Fruit fly (Drosophila melanogaster): ENCODE measurements around the gene BckdhA.

DNA sequence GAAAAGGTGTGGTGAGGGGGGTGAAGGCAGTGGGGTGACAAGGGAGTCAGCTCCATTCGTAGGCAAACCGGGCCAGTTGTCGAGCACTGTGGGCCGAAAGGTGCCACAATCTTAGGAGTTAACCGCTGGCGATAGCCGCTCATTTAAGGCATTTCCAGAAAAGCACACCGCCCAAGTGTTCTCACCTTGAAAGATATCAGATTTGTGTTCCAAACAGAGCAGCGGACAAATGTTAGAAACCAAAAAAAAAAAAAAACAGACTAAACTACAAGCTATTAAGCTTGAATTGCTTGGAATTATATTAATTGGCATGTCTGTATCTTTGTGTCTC lies 38.6 kb downstream of the BckdhA start:
- no peak for TF ChIP-seq pad (GFP tag; optimal IDR thresholded peaks at IDR 0.05)
- no peak for TF ChIP-seq CG12768 (GFP tag; optimal IDR thresholded peaks at IDR 0.05)
- TF ChIP-seq CG7045 (GFP tag; optimal IDR thresholded peaks at IDR 0.05) = no peak
- no peak for TF ChIP-seq CG33017 (tag; optimal IDR thresholded peaks at IDR 0.05)
- no peak for TF ChIP-seq cic (GFP tag; optimal IDR thresholded peaks at IDR 0.05)
- no peak for TF ChIP-seq CG5204 (GFP tag; optimal IDR thresholded peaks at IDR 0.05)
- no peak for TF ChIP-seq kay (GFP tag; ENCODE audit: borderline replicate concordance)
- TF ChIP-seq toe (GFP tag; optimal IDR thresholded peaks at IDR 0.05) = no peak
- TF ChIP-seq CG1620 (GFP tag; optimal IDR thresholded peaks at IDR 0.05) = no peak
- no peak for TF ChIP-seq Mnt (GFP tag; optimal IDR thresholded peaks at IDR 0.05)
- no peak for TF ChIP-seq cnc (optimal IDR thresholded peaks at IDR 0.05)
